Worm (Caenorhabditis elegans): ENCODE data around the gene gtr-1.

gtr-1 gene

ce11 chrX:768061-768646 lies 34.4 kb upstream of the gtr-1 start, which contains the start of the genes trap-2 and ile-2 (continued):
- TF ChIP-seq ama-1 (optimal IDR thresholded peaks at IDR 0.05) (peak; percentile 20), nhr-76 (tag; optimal IDR thresholded peaks at IDR 0.05) (no peak), hmg-11 (tag; optimal IDR thresholded peaks at IDR 0.05) (peak; percentile 99), nhr-43 (tag; optimal IDR thresholded peaks at IDR 0.05; ENCODE audit: poor library complexity, severe bottlenecking) (peak; percentile 89), snpc-4 (tag; optimal IDR thresholded peaks at IDR 0.05) (peak; percentile 91), skn-1 (tag; optimal IDR thresholded peaks at IDR 0.05) (peak; percentile 88), eor-1 (tag; optimal IDR thresholded peaks at IDR 0.05) (no peak), elt-1 (tag; optimal IDR thresholded peaks at IDR 0.05) (peak; percentile 55), elt-2 (tag; optimal IDR thresholded peaks at IDR 0.05) (peak; percentile 90), jun-1 (tag; optimal IDR thresholded peaks at IDR 0.05) (peak; percentile 89), elt-3 (tag; optimal IDR thresholded peaks at IDR 0.05) (peak in 2 of 3 experiments; percentile 66 to 74), lin-15B (tag; optimal IDR thresholded peaks at IDR 0.05) (peak; percentile 96), zag-1 (tag; optimal IDR thresholded peaks at IDR 0.05) (no peak), nhr-11 (tag; optimal IDR thresholded peaks at IDR 0.05) (no peak), unc-39 (tag; optimal IDR thresholded peaks at IDR 0.05) (no peak), lsy-12 (tag; optimal IDR thresholded peaks at IDR 0.05) (peak; percentile 85), nhr-23 (tag; optimal IDR thresholded peaks at IDR 0.05) (peak; percentile 94), sea-2 (GFP tag; optimal IDR thresholded peaks at IDR 0.05) (no peak), pqm-1 (tag; optimal IDR thresholded peaks at IDR 0.05) (peak; percentile 64), mml-1 (tag; optimal IDR thresholded peaks at IDR 0.05) (no peak), nhr-28 (tag; optimal IDR thresholded peaks at IDR 0.05) (no peak), ceh-28 (tag; optimal IDR thresholded peaks at IDR 0.05) (peak; percentile 75), mdl-1 (tag; optimal IDR thresholded peaks at IDR 0.05) (no peak), pha-4 (tag; optimal IDR thresholded peaks at IDR 0.05) (peak; percentile 95)

ce11 chrX:769550-769949 lies 33.0 kb upstream of the gtr-1 start:
- TF ChIP-seq tbx-2 (tag; optimal IDR thresholded peaks at IDR 0.05) (no peak), nhr-28 (tag; optimal IDR thresholded peaks at IDR 0.05) (no peak), pqm-1 (tag; optimal IDR thresholded peaks at IDR 0.05) (no peak), lin-15B (tag; optimal IDR thresholded peaks at IDR 0.05) (no peak), eor-1 (tag; optimal IDR thresholded peaks at IDR 0.05) (no peak), nhr-76 (tag; optimal IDR thresholded peaks at IDR 0.05) (no peak), egl-5 (tag; optimal IDR thresholded peaks at IDR 0.05) (no peak), elt-2 (tag; optimal IDR thresholded peaks at IDR 0.05) (no peak), unc-62 (GFP tag; optimal IDR thresholded peaks at IDR 0.05) (no peak), hmg-11 (tag; optimal IDR thresholded peaks at IDR 0.05) (no peak), R02D3.7 (tag; optimal IDR thresholded peaks at IDR 0.05) (no peak), nhr-12 (tag; optimal IDR thresholded peaks at IDR 0.05) (no peak), nhr-77 (tag; optimal IDR thresholded peaks at IDR 0.05) (no peak), unc-39 (tag; optimal IDR thresholded peaks at IDR 0.05) (no peak), sea-2 (GFP tag; optimal IDR thresholded peaks at IDR 0.05) (no peak), nhr-23 (tag; optimal IDR thresholded peaks at IDR 0.05) (no peak), ceh-82 (tag; optimal IDR thresholded peaks at IDR 0.05) (no peak), nhr-237 (tag; optimal IDR thresholded peaks at IDR 0.05) (no peak), ceh-16 (tag; optimal IDR thresholded peaks at IDR 0.05) (no peak)

- no peak for TF ChIP-seq sea-2 (GFP tag; optimal IDR thresholded peaks at IDR 0.05)
- TF ChIP-seq pqm-1 (tag; optimal IDR thresholded peaks at IDR 0.05): no peak
- no peak for TF ChIP-seq ztf-11 (tag; optimal IDR thresholded peaks at IDR 0.05)
- no peak for TF ChIP-seq elt-3 (tag; optimal IDR thresholded peaks at IDR 0.05)
- no peak for TF ChIP-seq ZK546.5 (tag; optimal IDR thresholded peaks at IDR 0.05)
- TF ChIP-seq nhr-77 (tag; optimal IDR thresholded peaks at IDR 0.05): no peak
- TF ChIP-seq nhr-67 (tag; optimal IDR thresholded peaks at IDR 0.05): no peak
- no peak for TF ChIP-seq fkh-2 (tag; optimal IDR thresholded peaks at IDR 0.05)
- TF ChIP-seq nhr-11 (tag; optimal IDR thresholded peaks at IDR 0.05): no peak
- no peak for TF ChIP-seq nhr-28 (tag; optimal IDR thresholded peaks at IDR 0.05)
- TF ChIP-seq egl-5 (tag; optimal IDR thresholded peaks at IDR 0.05): no peak
Measured at ce11 chrX:770537-770936, 32.0 kb upstream of the gtr-1 start, which contains the start of gene T04G9.7. Gene T04G9.7 (plus strand): TSS chrX:770837.

ce11 chrX:772184-772583 lies 30.4 kb upstream of the gtr-1 start, which contains the start of gene T04G9.4:
Gene T04G9.4 (plus strand): TSS chrX:772476.
- TF ChIP-seq elt-1 (tag; optimal IDR thresholded peaks at IDR 0.05): peak; percentile 26
- no peak for TF ChIP-seq nhr-12 (tag; optimal IDR thresholded peaks at IDR 0.05)
- TF ChIP-seq nhr-23 (tag; optimal IDR thresholded peaks at IDR 0.05): peak; percentile 24
- TF ChIP-seq tbx-2 (tag; optimal IDR thresholded peaks at IDR 0.05): no peak
- TF ChIP-seq nhr-25 (tag; optimal IDR thresholded peaks at IDR 0.05): peak; percentile 75
- TF ChIP-seq fos-1 (tag; optimal IDR thresholded peaks at IDR 0.05): no peak
